Worm (Caenorhabditis elegans): ENCODE measurements around the gene gap-2.

DNA sequence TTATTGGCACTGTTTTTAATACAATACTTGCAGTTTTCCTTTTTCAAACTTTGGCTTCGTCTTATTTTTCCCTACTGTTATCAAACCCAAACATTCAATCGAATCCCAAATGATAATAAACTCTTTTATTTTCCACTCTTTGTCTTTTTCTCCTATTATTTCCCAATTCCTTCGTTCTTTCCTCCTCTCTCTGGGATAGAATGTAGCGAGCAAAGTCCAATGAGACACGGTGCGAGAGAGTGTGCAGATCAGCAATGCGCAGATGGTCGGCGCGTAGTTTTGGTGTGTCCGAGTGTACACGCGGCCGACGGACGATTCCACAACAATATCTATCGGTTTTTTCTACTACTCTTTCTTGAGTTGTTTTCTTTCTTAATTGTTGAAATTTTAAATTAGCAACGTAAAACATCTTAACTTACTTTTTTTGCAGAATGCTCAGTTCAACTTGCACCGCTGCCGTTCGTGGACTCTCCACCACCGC lies 41.2 kb upstream of the gap-2 start, which contains the start of gene B0272.3:
- TF ChIP-seq nhr-102 (tag; optimal IDR thresholded peaks at IDR 0.05), result peak; percentile 66
- TF ChIP-seq nhr-10 (tag; optimal IDR thresholded peaks at IDR 0.05), result no peak
- no peak for TF ChIP-seq nhr-42 (GFP tag; IDR thresholded peaks at IDR 0.05)
- TF ChIP-seq jun-1 (tag; optimal IDR thresholded peaks at IDR 0.05), result no peak
- no peak for TF ChIP-seq nhr-76 (tag; optimal IDR thresholded peaks at IDR 0.05)
- no peak for TF ChIP-seq nhr-237 (tag; optimal IDR thresholded peaks at IDR 0.05)
- no peak for TF ChIP-seq ceh-32 (tag; optimal IDR thresholded peaks at IDR 0.05; ENCODE audit: poor library complexity)
- no peak for TF ChIP-seq unc-39 (tag; optimal IDR thresholded peaks at IDR 0.05)
- TF ChIP-seq lin-13 (GFP tag; optimal IDR thresholded peaks at IDR 0.05), result no peak
- peak in 1 of 2 experiments; percentile 50 for TF ChIP-seq unc-62 (GFP tag; optimal IDR thresholded peaks at IDR 0.05 in 1 of 2)
- TF ChIP-seq unc-62 (tag; optimal IDR thresholded peaks at IDR 0.05), result no peak
- no peak for TF ChIP-seq Y75B8A.6 (GFP tag; IDR thresholded peaks at IDR 0.05)
- TF ChIP-seq aly-2 (tag; optimal IDR thresholded peaks at IDR 0.05), result no peak
